5 worm cellular contexts compared by ENCODE assay signal in genomic region chrIV:6385010-6385409, ce11.
TF ChIP-seq lines count a peak whose summit lies in the region.

No protein-coding gene starts in this region.

TF ChIP-seq in whole organism, L1 larva, 84 proteins besides CTCF, POLR2A, EP300 and RAD21:
- TF ChIP-seq vab-15 (tag; optimal IDR thresholded peaks at IDR 0.05; lab: Kevin White, UChicago) = no peak
- peak; percentile 54 for TF ChIP-seq lin-14 (GFP tag; optimal IDR thresholded peaks at IDR 0.05; lab: Kevin White, UChicago)
- TF ChIP-seq fkh-4 (tag; optimal IDR thresholded peaks at IDR 0.05; lab: Kevin White, UChicago; ENCODE audit: borderline replicate concordance) = no peak
- no peak for TF ChIP-seq xbp-1 (tag; optimal IDR thresholded peaks at IDR 0.05; lab: Kevin White, UChicago)
- no peak for TF ChIP-seq nhr-76 (tag; optimal IDR thresholded peaks at IDR 0.05; lab: Kevin White, UChicago)
- TF ChIP-seq ceh-8 (GFP tag; optimal IDR thresholded peaks at IDR 0.05; lab: Kevin White, UChicago) = no peak
- no peak for TF ChIP-seq skn-1 (tag; optimal IDR thresholded peaks at IDR 0.05; lab: Kevin White, UChicago)
- no peak for TF ChIP-seq C16A3.4 (tag; optimal IDR thresholded peaks at IDR 0.05; lab: Kevin White, UChicago)
- no peak for TF ChIP-seq nhr-47 (tag; optimal IDR thresholded peaks at IDR 0.05; lab: Kevin White, UChicago)
- no peak for TF ChIP-seq efl-3 (GFP tag; optimal IDR thresholded peaks at IDR 0.05; lab: Kevin White, UChicago)
- TF ChIP-seq aha-1 (tag; optimal IDR thresholded peaks at IDR 0.05; lab: Kevin White, UChicago) = no peak
- no peak for TF ChIP-seq hpl-2 (GFP tag; optimal IDR thresholded peaks at IDR 0.05; lab: Kevin White, UChicago)
- TF ChIP-seq fkh-10 (GFP tag; optimal IDR thresholded peaks at IDR 0.05; lab: Kevin White, UChicago) = peak; percentile 81

TF ChIP-seq in whole organism, L3 larva, 47 proteins besides CTCF, POLR2A, EP300 and RAD21:
- no peak for TF ChIP-seq pha-4 (tag; optimal IDR thresholded peaks at IDR 0.05; lab: Kevin White, UChicago)
- peak; percentile 38 for TF ChIP-seq fkh-10 (GFP tag; optimal IDR thresholded peaks at IDR 0.05; lab: Kevin White, UChicago)
- TF ChIP-seq ztf-4 (tag; optimal IDR thresholded peaks at IDR 0.05; lab: Kevin White, UChicago) = no peak
- TF ChIP-seq ama-1 (optimal IDR thresholded peaks at IDR 0.05; lab: Kevin White, UChicago) = no peak
- no peak for TF ChIP-seq unc-39 (tag; optimal IDR thresholded peaks at IDR 0.05; lab: Kevin White, UChicago)
- TF ChIP-seq elt-3 (tag; optimal IDR thresholded peaks at IDR 0.05; lab: Kevin White, UChicago) = no peak
- no peak for TF ChIP-seq elt-2 (tag; optimal IDR thresholded peaks at IDR 0.05; lab: Kevin White, UChicago)
- TF ChIP-seq nfya-1 (tag; optimal IDR thresholded peaks at IDR 0.05; lab: Kevin White, UChicago; ENCODE audit: insufficient read depth) = no peak
- no peak for TF ChIP-seq ceh-82 (tag; optimal IDR thresholded peaks at IDR 0.05; lab: Kevin White, UChicago)

TF ChIP-seq in whole organism, L4 larva, 104 proteins besides CTCF, POLR2A, EP300 and RAD21:
- TF ChIP-seq ctbp-1 (GFP tag; IDR thresholded peaks at IDR 0.05; lab: Robert Waterston, UW) = peak; percentile 13; the same call in 1 of the 2 replicates
- TF ChIP-seq nhr-42 (GFP tag; IDR thresholded peaks at IDR 0.05; lab: Robert Waterston, UW) = no peak
- peak; percentile 69 for TF ChIP-seq fkh-10 (GFP tag; optimal IDR thresholded peaks at IDR 0.05; lab: Kevin White, UChicago)
- no peak for TF ChIP-seq fos-1 (tag; optimal IDR thresholded peaks at IDR 0.05; lab: Kevin White, UChicago)
- no peak for TF ChIP-seq duxl-1 (tag; optimal IDR thresholded peaks at IDR 0.05; lab: Kevin White, UChicago; ENCODE audit: poor library complexity)
TF ChIP-seq in whole organism, L4 larva: peak in this region for 2.

TF ChIP-seq in whole organism, late embryonic, 69 proteins besides CTCF, POLR2A, EP300 and RAD21:
- TF ChIP-seq nhr-11 (tag; optimal IDR thresholded peaks at IDR 0.05; lab: Kevin White, UChicago) = no peak
- TF ChIP-seq unc-42 (tag; optimal IDR thresholded peaks at IDR 0.05; lab: Kevin White, UChicago) = peak; percentile 77
- TF ChIP-seq dve-1 (tag; optimal IDR thresholded peaks at IDR 0.05; lab: Kevin White, UChicago) = no peak
- TF ChIP-seq ceh-30 (tag; optimal IDR thresholded peaks at IDR 0.05; lab: Kevin White, UChicago) = no peak
- no peak for TF ChIP-seq T23F11.4 (GFP tag; optimal IDR thresholded peaks at IDR 0.05; lab: Kevin White, UChicago)
- TF ChIP-seq syd-9 (tag; optimal IDR thresholded peaks at IDR 0.05; lab: Kevin White, UChicago) = no peak
- no peak for TF ChIP-seq elt-2 (tag; optimal IDR thresholded peaks at IDR 0.05; lab: Kevin White, UChicago)
- TF ChIP-seq ceh-19 (GFP tag; optimal IDR thresholded peaks at IDR 0.05; lab: Kevin White, UChicago) = peak; percentile 47
- no peak for TF ChIP-seq odd-2 (tag; optimal IDR thresholded peaks at IDR 0.05; lab: Kevin White, UChicago)
- TF ChIP-seq che-1 (tag; optimal IDR thresholded peaks at IDR 0.05; lab: Kevin White, UChicago) = no peak
- TF ChIP-seq ceh-2 (tag; optimal IDR thresholded peaks at IDR 0.05; lab: Kevin White, UChicago) = no peak
- TF ChIP-seq ceh-34 (tag; optimal IDR thresholded peaks at IDR 0.05; lab: Kevin White, UChicago) = peak; percentile 11

TF ChIP-seq in whole organism, mixed stage, embryonic, 35 proteins besides CTCF, POLR2A, EP300 and RAD21:
- TF ChIP-seq ces-1 (GFP tag; optimal IDR thresholded peaks at IDR 0.05; lab: Kevin White, UChicago) (peak; percentile 62), pha-4 (tag; optimal IDR thresholded peaks at IDR 0.05; lab: Kevin White, UChicago) (no peak)

Comparison
In these comparisons a context has a peak if more than half of its experiments do, and no peak if none do; other contexts are left out.
1. Of the 29 proteins assayed by ChIP-seq in both whole organism, L4 larva and whole organism, L1 larva: peak only in whole organism, L4 larva: none; only in whole organism, L1 larva: none; in both: fkh-10; in neither: 28.